Worm (Caenorhabditis elegans): Measurements from ENCODE around the gene sto-5.
"Not testable (repeated sequence)": the region's sequence is repeated elsewhere in the genome, so short reads cannot be mapped to it uniquely, and the experiment has no call there.

Gene sto-5

ce11 chrX:16836304-16836703 lies 11.0 kb upstream of the sto-5 start, which contains the start of gene F41G4.7:
TSS of gene F41G4.7 (minus strand) at chrX:16836404.
- TF ChIP-seq hmg-1.2 (GFP tag; IDR thresholded peaks at IDR 0.05) (no peak), lir-1 (GFP tag; conservative IDR thresholded peaks at IDR 0.05) (no peak), attf-6 (GFP tag; IDR thresholded peaks at IDR 0.05) (no peak), zfh-2 (GFP tag; conservative IDR thresholded peaks at IDR 0.05) (no peak), lsy-27 (tag; optimal IDR thresholded peaks at IDR 0.05; ENCODE audit: borderline replicate concordance, insufficient read depth) (no peak), nhr-27 (tag; optimal IDR thresholded peaks at IDR 0.05) (no peak), dpl-1 (GFP tag; optimal IDR thresholded peaks at IDR 0.05) (no peak), F57C9.4 (tag; optimal IDR thresholded peaks at IDR 0.05) (no peak), Y95B8A.8 (GFP tag; IDR thresholded peaks at IDR 0.05) (no peak), madf-6 (GFP tag; IDR thresholded peaks at IDR 0.05) (no peak), mxl-1 (tag; optimal IDR thresholded peaks at IDR 0.05) (no peak), hrde-1 (tag; optimal IDR thresholded peaks at IDR 0.05; ENCODE audit: borderline replicate concordance) (no peak), sptf-2 (GFP tag; optimal IDR thresholded peaks at IDR 0.05) (no peak), unc-62 (GFP tag; optimal IDR thresholded peaks at IDR 0.05) (no peak)

- not testable (repeated sequence) for TF ChIP-seq let-607 (tag; optimal IDR thresholded peaks at IDR 0.05); let-526 (GFP tag; IDR thresholded peaks at IDR 0.05); xnd-1 (tag; optimal IDR thresholded peaks at IDR 0.05)
These were observed 9.4 kb upstream of the sto-5 start, which contains the start of gene F41G4.13 for ce11 chrX:16834691-16835090. TSS of gene F41G4.13 (minus strand) at chrX:16834791.

- no peak for TF ChIP-seq nfya-1 (tag; optimal IDR thresholded peaks at IDR 0.05; ENCODE audit: borderline replicate concordance, insufficient read depth)
- no peak for TF ChIP-seq T26A5.8 (tag; optimal IDR thresholded peaks at IDR 0.05)
- no peak for TF ChIP-seq F10E7.11 (tag; optimal IDR thresholded peaks at IDR 0.05)
- TF ChIP-seq hlh-12 (tag; optimal IDR thresholded peaks at IDR 0.05): no peak
- no peak for TF ChIP-seq nhr-27 (tag; optimal IDR thresholded peaks at IDR 0.05)
- TF ChIP-seq F49E8.2 (tag; optimal IDR thresholded peaks at IDR 0.05; ENCODE audit: insufficient read depth): no peak
- no peak for TF ChIP-seq tbp1 (GFP tag; optimal IDR thresholded peaks at IDR 0.05)
- no peak for TF ChIP-seq ztf-6 (GFP tag; IDR thresholded peaks at IDR 0.05)
These were observed 1.2 kb upstream of the sto-5 start for ce11 chrX:16826500-16826899.

ce11 chrX:16821533-16821932 lies 3.7 kb downstream of the sto-5 start:
- TF ChIP-seq ekl-4 (GFP tag; IDR thresholded peaks at IDR 0.05): no peak
- no peak for TF ChIP-seq F22D6.2 (tag; optimal IDR thresholded peaks at IDR 0.05)
- no peak for TF ChIP-seq pha-4 (tag; optimal IDR thresholded peaks at IDR 0.05)
- no peak for TF ChIP-seq madf-8 (GFP tag; conservative IDR thresholded peaks at IDR 0.05)
- TF ChIP-seq Y67H2A.10 (GFP tag; conservative IDR thresholded peaks at IDR 0.05): no peak
- TF ChIP-seq atf-7 (tag; optimal IDR thresholded peaks at IDR 0.05): no peak

- no peak for TF ChIP-seq let-607 (tag; optimal IDR thresholded peaks at IDR 0.05)
These were observed 7.0 kb downstream of the sto-5 start for ce11 chrX:16818271-16818670.

- TF ChIP-seq nhr-179 (tag; optimal IDR thresholded peaks at IDR 0.05): no peak
These were observed 8.4 kb downstream of the sto-5 start for ce11 chrX:16816854-16817253.
